Worm (Caenorhabditis elegans) whole organism, L3 larva: Measurements from ENCODE around the gene C25E10.5.

Source experiments
- fkh-10 ChIP-seq: sonication (generic microtip); optimal IDR thresholded peaks from 2 replicates; lab custom pipeline; 2017; ENCODE audit warnings: missing biosample characterization, missing genetic modification reagents, missing genetic modification characterization
- skn-1 ChIP-seq: fragments of 150-350 bp; optimal IDR thresholded peaks from 2 replicates; lab custom pipeline; 2014; ENCODE audit warnings: missing biosample characterization, missing genetic modification characterization
- snpc-4 ChIP-seq: fragments of 150-350 bp; optimal IDR thresholded peaks from 2 replicates; lab custom pipeline; 2014; ENCODE audit warnings: missing biosample characterization, missing genetic modification characterization

- no peak for TF ChIP-seq skn-1
- TF ChIP-seq snpc-4: no peak
- TF ChIP-seq fkh-10 (GFP tag; lab: Kevin White, UChicago): no peak
Observed at ce11 chrV:8991679-8992078, 38.7 kb upstream of the C25E10.5 start, which contains the start of gene F59E11.6.
